Fruit fly (Drosophila melanogaster) whole organism, embryonic: ENCODE results near the gene CG13384.

Experiments
- CG10431 ChIP-seq: fragments of 200-800 bp; sonication (Bioruptor generic); optimal IDR thresholded peaks from 3 replicates; lab custom pipeline; 2018; ENCODE audit warnings: missing biosample characterization, mild to moderate bottlenecking, missing genetic modification characterization
- CG10462 ChIP-seq: fragments of 200-800 bp; sonication (Bioruptor generic); optimal IDR thresholded peaks from 2 replicates; lab custom pipeline; 2016; ENCODE audit warnings: missing biosample characterization, missing genetic modification characterization
- CG11504 ChIP-seq: fragments of 200-800 bp; sonication (Bioruptor generic); optimal IDR thresholded peaks from 3 replicates; lab custom pipeline; 2019; ENCODE audit warnings: missing biosample characterization, mild to moderate bottlenecking, missing genetic modification characterization, moderate library complexity
- CG11695 ChIP-seq: fragments of 200-800 bp; sonication (Bioruptor generic); IDR thresholded peaks from 3 replicates; pipeline ENCODE4 v1.3.6; 2022; ENCODE audit warnings: missing biosample characterization, missing genetic modification characterization
- CG11696 ChIP-seq: fragments of 200-800 bp; sonication (Bioruptor generic); IDR thresholded peaks from 2 replicates; pipeline ENCODE4 v1.3.6; 2022; ENCODE audit warnings: missing biosample characterization, missing genetic modification characterization
- CG12155 ChIP-seq: fragments of 200-800 bp; sonication (Bioruptor generic); optimal IDR thresholded peaks from 3 replicates; lab custom pipeline; 2016; ENCODE audit warnings: missing biosample characterization, missing genetic modification characterization
- CG13296 ChIP-seq: fragments of 200-800 bp; sonication (Bioruptor generic); optimal IDR thresholded peaks from 3 replicates; lab custom pipeline; 2018; ENCODE audit warnings: missing biosample characterization, mild to moderate bottlenecking, missing genetic modification characterization
- CG14667 ChIP-seq: fragments of 200-800 bp; sonication (Bioruptor generic); IDR thresholded peaks from 2 replicates; pipeline ENCODE4 v1.3.6; 2022; ENCODE audit warnings: missing biosample characterization, missing genetic modification characterization
- CG15011 ChIP-seq: fragments of 200-800 bp; sonication (Bioruptor generic); optimal IDR thresholded peaks from 3 replicates; lab custom pipeline; 2018; ENCODE audit warnings: missing biosample characterization, mild to moderate bottlenecking, missing genetic modification characterization
- CG15269 ChIP-seq: fragments of 200-800 bp; sonication (Bioruptor generic); optimal IDR thresholded peaks from 2 replicates; lab custom pipeline; 2018; ENCODE audit warnings: missing biosample characterization, mild to moderate bottlenecking, missing genetic modification characterization, moderate library complexity
- CG15479 ChIP-seq: fragments of 200-800 bp; sonication (Bioruptor generic); optimal IDR thresholded peaks from 3 replicates; lab custom pipeline; 2019; ENCODE audit warnings: missing biosample characterization, mild to moderate bottlenecking, missing genetic modification characterization, moderate library complexity
- CG16815 ChIP-seq: fragments of 200-800 bp; sonication (Bioruptor generic); optimal IDR thresholded peaks from 3 replicates; lab custom pipeline; 2017; ENCODE audit warnings: missing biosample characterization, mild to moderate bottlenecking, missing genetic modification characterization
- CG17359 ChIP-seq: fragments of 200-800 bp; sonication (Bioruptor generic); optimal IDR thresholded peaks from 3 replicates; lab custom pipeline; 2018; ENCODE audit warnings: missing biosample characterization, mild to moderate bottlenecking, missing genetic modification characterization, moderate library complexity
- CG18599 ChIP-seq: fragments of 200-800 bp; sonication (Bioruptor generic); optimal IDR thresholded peaks from 3 replicates; lab custom pipeline; 2017; ENCODE audit warnings: missing biosample characterization, missing genetic modification characterization, mild to moderate bottlenecking, moderate library complexity, missing genetic modification reagents
- CG18764 ChIP-seq: fragments of 200-800 bp; sonication (Bioruptor generic); optimal IDR thresholded peaks from 3 replicates; lab custom pipeline; 2016; ENCODE audit warnings: missing biosample characterization, missing genetic modification characterization
- CG2889 ChIP-seq: fragments of 200-800 bp; sonication (Bioruptor generic); IDR thresholded peaks from 3 replicates; pipeline ENCODE4 v1.3.6; 2022; ENCODE audit warnings: missing biosample characterization, missing genetic modification characterization
- CG31224 ChIP-seq: fragments of 200-800 bp; sonication (Bioruptor generic); IDR thresholded peaks from 2 replicates; pipeline ENCODE4 v1.3.6; 2022; ENCODE audit warnings: missing biosample characterization, missing genetic modification characterization
- CG5180 ChIP-seq: fragments of 200-800 bp; sonication (Bioruptor generic); optimal IDR thresholded peaks from 3 replicates; lab custom pipeline; 2017; ENCODE audit warnings: missing biosample characterization, missing genetic modification characterization, mild to moderate bottlenecking, moderate library complexity, missing genetic modification reagents
- CG6272 ChIP-seq: fragments of 200-800 bp; sonication (Bioruptor generic); IDR thresholded peaks from 2 replicates; pipeline ENCODE4 v1.3.6; 2022; ENCODE audit warnings: missing biosample characterization, missing genetic modification characterization
- CG7271 ChIP-seq: fragments of 200-800 bp; sonication (Bioruptor generic); optimal IDR thresholded peaks from 2 replicates; lab custom pipeline; 2018; ENCODE audit warnings: missing biosample characterization, mild to moderate bottlenecking, missing genetic modification characterization, moderate library complexity
- CG8281 ChIP-seq: fragments of 200-800 bp; sonication (Bioruptor generic); optimal IDR thresholded peaks from 2 replicates; lab custom pipeline; 2018; ENCODE audit warnings: missing biosample characterization, mild to moderate bottlenecking, missing genetic modification characterization, moderate library complexity
- CG9727 ChIP-seq: fragments of 200-800 bp; sonication (Bioruptor generic); optimal IDR thresholded peaks from 3 replicates; lab custom pipeline; 2017; ENCODE audit warnings: missing biosample characterization, mild to moderate bottlenecking, missing genetic modification characterization
- Chrac-16 ChIP-seq: fragments of 200-800 bp; sonication (Bioruptor generic); optimal IDR thresholded peaks from 3 replicates; lab custom pipeline; 2016; ENCODE audit warnings: missing biosample characterization, missing genetic modification characterization
- Dad ChIP-seq: fragments of 200-800 bp; sonication (Bioruptor generic); optimal IDR thresholded peaks from 3 replicates; lab custom pipeline; 2016; ENCODE audit warnings: missing biosample characterization, missing genetic modification characterization
- Deaf1 ChIP-seq: fragments of 200-800 bp; optimal IDR thresholded peaks from 3 replicates; lab custom pipeline; 2019; ENCODE audit warnings: missing biosample characterization, mild to moderate bottlenecking, missing genetic modification characterization, moderate library complexity
- Dref ChIP-seq: fragments of 200-800 bp; sonication (Bioruptor generic); IDR thresholded peaks from 2 replicates; pipeline ENCODE4 v1.3.6; 2022; ENCODE audit warnings: missing biosample characterization, missing genetic modification characterization
- HLH4C ChIP-seq: fragments of 200-800 bp; sonication (Bioruptor generic); IDR thresholded peaks from 3 replicates; pipeline ENCODE4 v1.3.6; 2022; ENCODE audit warnings: missing biosample characterization, missing genetic modification characterization; ENCODE audit not compliant: partially characterized antibody
- MESR4 ChIP-seq: fragments of 200-800 bp; sonication (Bioruptor generic); optimal IDR thresholded peaks from 2 replicates; lab custom pipeline; 2018; ENCODE audit warnings: missing biosample characterization, mild to moderate bottlenecking, missing genetic modification characterization, moderate library complexity
- TFAM ChIP-seq: fragments of 200-800 bp; sonication (Bioruptor generic); optimal IDR thresholded peaks from 2 replicates; lab custom pipeline; 2017; ENCODE audit warnings: missing biosample characterization, missing genetic modification characterization, inconsistent platforms
- Trl ChIP-seq, 3 experiments: fragments of >200 bp in 2 of 3; fragments of 200-800 bp in 1 of 3; sonication (Bioruptor generic) in 1 of 3; optimal IDR thresholded peaks; 2 replicates in 1 of 3; 3 replicates in 2 of 3; lab custom pipeline; 2016 to 2017; ENCODE audit warnings: missing biosample characterization in 1 of 3, missing genetic modification characterization in 1 of 3
- ato ChIP-seq: fragments of 200-800 bp; sonication (Bioruptor generic); IDR thresholded peaks from 2 replicates; pipeline ENCODE4 v1.3.6; 2022; ENCODE audit warnings: missing biosample characterization, missing genetic modification characterization; ENCODE audit not compliant: partially characterized antibody
- bbx ChIP-seq: fragments of 200-800 bp; sonication (Bioruptor generic); IDR thresholded peaks from 2 replicates; pipeline ENCODE4 v1.3.6; 2022; ENCODE audit warnings: missing biosample characterization, missing genetic modification characterization; ENCODE audit not compliant: partially characterized antibody
- bsh ChIP-seq, 2 experiments: fragments of 200-800 bp; sonication (Bioruptor generic); optimal IDR thresholded peaks; 2 replicates each; lab custom pipeline; 2017 to 2018; ENCODE audit warnings: mild to moderate bottlenecking in 2 of 2, missing biosample characterization in 2 of 2, missing genetic modification characterization in 2 of 2, moderate library complexity in 1 of 2
- chm ChIP-seq: fragments of 200-800 bp; sonication (Bioruptor generic); IDR thresholded peaks from 2 replicates; pipeline ENCODE4 v1.3.6; 2022; ENCODE audit warnings: missing biosample characterization, missing genetic modification characterization
- jumu ChIP-seq: fragments of 200-800 bp; sonication (Bioruptor generic); optimal IDR thresholded peaks from 3 replicates; lab custom pipeline; 2016; ENCODE audit warnings: missing biosample characterization, missing genetic modification characterization
- lbe ChIP-seq: fragments of 200-800 bp; sonication (Bioruptor generic); optimal IDR thresholded peaks from 2 replicates; lab custom pipeline; 2016; ENCODE audit warnings: missing biosample characterization, mild to moderate bottlenecking, missing genetic modification characterization
- mam ChIP-seq: fragments of 200-800 bp; sonication (Bioruptor generic); optimal IDR thresholded peaks from 3 replicates; lab custom pipeline; 2016; ENCODE audit warnings: missing biosample characterization, missing genetic modification characterization
- mirr ChIP-seq: fragments of 200-800 bp; sonication (Bioruptor generic); optimal IDR thresholded peaks from 3 replicates; lab custom pipeline; 2018; ENCODE audit warnings: missing biosample characterization, mild to moderate bottlenecking, missing genetic modification characterization
- oc ChIP-seq: fragments of 200-800 bp; sonication (Bioruptor generic); optimal IDR thresholded peaks from 2 replicates; lab custom pipeline; 2018; ENCODE audit warnings: missing biosample characterization, mild to moderate bottlenecking, missing genetic modification characterization, moderate library complexity
- pfk ChIP-seq: fragments of 200-800 bp; sonication (Bioruptor generic); optimal IDR thresholded peaks from 2 replicates; lab custom pipeline; 2018; ENCODE audit warnings: missing biosample characterization, mild to moderate bottlenecking, missing genetic modification characterization, moderate library complexity
- ranshi ChIP-seq: fragments of 200-800 bp; sonication (Bioruptor generic); IDR thresholded peaks from 2 replicates; pipeline ENCODE4 v1.3.6; 2022; ENCODE audit warnings: missing biosample characterization, missing genetic modification characterization
- rib ChIP-seq: fragments of 200-800 bp; sonication (Bioruptor generic); IDR thresholded peaks from 2 replicates; pipeline ENCODE4 v1.3.6; 2022; ENCODE audit warnings: missing biosample characterization, missing genetic modification characterization
- row ChIP-seq: fragments of 200-800 bp; sonication (Bioruptor generic); IDR thresholded peaks from 3 replicates; pipeline ENCODE4 v1.3.6; 2022; ENCODE audit warnings: missing biosample characterization, missing genetic modification characterization
- sd ChIP-seq: fragments of 200-800 bp; sonication (Bioruptor generic); optimal IDR thresholded peaks from 3 replicates; lab custom pipeline; 2018; ENCODE audit warnings: missing biosample characterization, mild to moderate bottlenecking, missing genetic modification characterization, moderate library complexity
- sr ChIP-seq: fragments of 200-800 bp; sonication (Bioruptor generic); IDR thresholded peaks from 3 replicates; pipeline ENCODE4 v1.3.6; 2022; ENCODE audit warnings: missing biosample characterization, missing genetic modification characterization
- tna ChIP-seq: fragments of 200-800 bp; sonication (Bioruptor generic); IDR thresholded peaks from 2 replicates; pipeline ENCODE4 v1.3.6; 2022; ENCODE audit warnings: missing biosample characterization, missing genetic modification characterization; ENCODE audit not compliant: partially characterized antibody
- unpg ChIP-seq: fragments of 200-800 bp; sonication (Bioruptor generic); optimal IDR thresholded peaks from 3 replicates; lab custom pipeline; 2018; ENCODE audit warnings: missing biosample characterization, mild to moderate bottlenecking, missing genetic modification characterization, moderate library complexity
- wdn ChIP-seq: fragments of 200-800 bp; sonication (Bioruptor generic); IDR thresholded peaks from 2 replicates; pipeline ENCODE4 v1.3.6; 2022; ENCODE audit warnings: missing biosample characterization, missing genetic modification characterization
- zfh1 ChIP-seq: fragments of 200-800 bp; sonication (Bioruptor generic); IDR thresholded peaks from 3 replicates; pipeline ENCODE4 v1.3.6; 2022; ENCODE audit warnings: missing biosample characterization, missing genetic modification characterization

Gene CG13384

DNA sequence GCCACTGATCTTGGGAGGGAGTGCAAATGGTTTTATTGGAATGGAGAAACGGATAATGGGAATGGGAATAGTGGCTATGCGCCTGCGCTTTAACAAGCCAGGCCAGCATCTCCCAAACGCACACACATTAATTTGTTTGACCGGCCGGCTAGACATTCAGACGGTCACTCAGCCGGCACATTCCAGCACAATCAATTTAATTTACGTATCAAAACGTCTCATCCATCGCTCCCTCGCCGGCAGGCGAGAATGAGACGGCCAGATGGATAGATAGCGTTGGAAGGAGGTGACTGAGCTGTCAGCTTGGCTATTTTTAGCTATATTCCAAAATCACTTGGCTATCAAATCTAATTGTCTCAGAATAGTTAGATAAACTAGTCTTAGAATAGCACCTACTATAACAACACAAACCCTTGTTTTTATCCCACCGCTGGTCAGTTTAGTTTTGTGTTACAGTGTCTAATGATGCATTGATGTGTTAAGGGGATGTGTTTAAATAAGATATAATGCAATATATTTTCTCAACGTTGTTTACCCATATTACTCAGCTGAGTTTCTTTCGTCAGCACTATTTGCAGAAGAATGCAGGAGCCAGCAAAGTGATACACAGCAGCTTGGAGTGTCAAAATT, 39.3 kb downstream of the CG13384 start (continued):
- TF ChIP-seq CG18599 (GFP tag; lab: Kevin White, UChicago) = no peak
- no peak for TF ChIP-seq CG15269 (tag; lab: Kevin White, UChicago)
- no peak for TF ChIP-seq sr (GFP tag; lab: Robert Waterston, UW)
- no peak for TF ChIP-seq jumu (GFP tag; lab: Kevin White, UChicago)
- no peak for TF ChIP-seq CG16815 (GFP tag; lab: Kevin White, UChicago)
- no peak for TF ChIP-seq CG11696 (GFP tag; lab: Robert Waterston, UW)
- TF ChIP-seq HLH4C (GFP tag; lab: Robert Waterston, UW) = no peak
- peak; percentile 15 for TF ChIP-seq CG9727 (GFP tag; lab: Kevin White, UChicago)
- TF ChIP-seq chm (GFP tag; lab: Robert Waterston, UW) = no peak
- no peak for TF ChIP-seq Trl (optimal IDR thresholded peaks at IDR 0.05; lab: Kevin White, UChicago)
- no peak for TF ChIP-seq Trl (GFP tag; optimal IDR thresholded peaks at IDR 0.05; lab: Kevin White, UChicago)
- no peak for TF ChIP-seq CG13296 (GFP tag; lab: Kevin White, UChicago)
- TF ChIP-seq mam (GFP tag; lab: Kevin White, UChicago) = no peak
- no peak for TF ChIP-seq ranshi (GFP tag; lab: Robert Waterston, UW)
- peak; percentile 8 for TF ChIP-seq unpg (GFP tag; lab: Kevin White, UChicago)
- TF ChIP-seq Chrac-16 (GFP tag; lab: Kevin White, UChicago) = no peak
- no peak for TF ChIP-seq Dad (GFP tag; lab: Kevin White, UChicago)
- TF ChIP-seq bbx (GFP tag; lab: Robert Waterston, UW) = no peak
- no peak for TF ChIP-seq CG18764
- TF ChIP-seq oc (tag; lab: Kevin White, UChicago) = no peak
- TF ChIP-seq CG6272 (GFP tag; lab: Robert Waterston, UW) = no peak
- TF ChIP-seq CG2889 (GFP tag; lab: Robert Waterston, UW) = no peak
- TF ChIP-seq tna (GFP tag; lab: Robert Waterston, UW) = no peak
- no peak for TF ChIP-seq CG7271 (tag; lab: Kevin White, UChicago)
- no peak for TF ChIP-seq CG31224 (GFP tag; lab: Robert Waterston, UW)
- no peak for TF ChIP-seq TFAM (GFP tag; lab: Kevin White, UChicago)
- peak; percentile 95 for TF ChIP-seq sd
- no peak for TF ChIP-seq CG15011
- no peak for TF ChIP-seq CG12155
- no peak for TF ChIP-seq zfh1
- no peak for TF ChIP-seq CG14667 (GFP tag; lab: Robert Waterston, UW)
- TF ChIP-seq Deaf1 (tag; lab: Kevin White, UChicago) = no peak
- TF ChIP-seq Dref (GFP tag; lab: Robert Waterston, UW) = no peak
- TF ChIP-seq CG11695 (GFP tag; lab: Robert Waterston, UW) = no peak
- TF ChIP-seq CG15479 (GFP tag; lab: Kevin White, UChicago) = no peak
- TF ChIP-seq CG5180 (GFP tag; lab: Kevin White, UChicago) = peak; percentile 9
- TF ChIP-seq row = peak; percentile 46; the same call in 2 of the 3 replicates
- TF ChIP-seq rib (GFP tag; lab: Robert Waterston, UW) = no peak
- TF ChIP-seq CG11504 (tag; lab: Kevin White, UChicago) = peak; percentile 21
- TF ChIP-seq CG10462 (GFP tag; lab: Kevin White, UChicago) = no peak
- TF ChIP-seq MESR4 (GFP tag; lab: Kevin White, UChicago) = no peak
- no peak for TF ChIP-seq ato (GFP tag; lab: Robert Waterston, UW)
- no peak for TF ChIP-seq pfk (GFP tag; lab: Kevin White, UChicago)
- TF ChIP-seq mirr (GFP tag; lab: Kevin White, UChicago) = no peak
- TF ChIP-seq bsh (GFP tag; optimal IDR thresholded peaks at IDR 0.05; lab: Kevin White, UChicago) = peak in 1 of 2 experiments; percentile 50
- TF ChIP-seq CG10431 = no peak
- TF ChIP-seq CG17359 = peak; percentile 14
- 0 out of 2 replicates have a peak, but pooled peaks have one; percentile 12 for TF ChIP-seq wdn
- TF ChIP-seq CG8281 (tag; lab: Kevin White, UChicago) = peak; percentile 22
- no peak for TF ChIP-seq lbe (GFP tag; lab: Kevin White, UChicago)
